Worm (Caenorhabditis elegans): ENCODE measurements around the gene nhr-201.

nhr-201 gene

ce11 chrV:502803-503273, 38.2 kb downstream of the nhr-201 start, which contains the start of gene T01G6.10:
Gene T01G6.10, minus strand, starts transcription at chrV:503223.
- TF ChIP-seq gmeb-1 (tag; optimal IDR thresholded peaks at IDR 0.05), result no peak
- TF ChIP-seq ztf-4 (tag; optimal IDR thresholded peaks at IDR 0.05), result no peak

- TF ChIP-seq crh-2 (tag; optimal IDR thresholded peaks at IDR 0.05) (no peak), aly-2 (tag; optimal IDR thresholded peaks at IDR 0.05) (no peak)
These were observed 39.1 kb downstream of the nhr-201 start, which contains the start of gene srlf-35 for ce11 chrV:503728-504127. Gene srlf-35, plus strand, starts transcription at chrV:504028.

ce11 chrV:505191-505590, 40.6 kb downstream of the nhr-201 start, which contains the start of gene srlf-19:
Gene srlf-19, plus strand, starts transcription at chrV:505491.
- no peak for TF ChIP-seq unc-55 (GFP tag; optimal IDR thresholded peaks at IDR 0.05)

ce11 chrV:512420-512819, 47.8 kb downstream of the nhr-201 start, which contains the start of gene srh-37:
Gene srh-37, minus strand, starts transcription at chrV:512520.
- TF ChIP-seq crh-2 (tag; optimal IDR thresholded peaks at IDR 0.05) (no peak), C34F6.9 (tag; optimal IDR thresholded peaks at IDR 0.05) (no peak), aly-2 (tag; optimal IDR thresholded peaks at IDR 0.05) (no peak), peb-1 (tag; optimal IDR thresholded peaks at IDR 0.05) (no peak), fos-1 (tag; optimal IDR thresholded peaks at IDR 0.05) (no peak), mdl-1 (tag; optimal IDR thresholded peaks at IDR 0.05) (no peak), dmd-4 (tag; optimal IDR thresholded peaks at IDR 0.05) (no peak), lin-11 (tag; optimal IDR thresholded peaks at IDR 0.05) (no peak), snpc-4 (tag; optimal IDR thresholded peaks at IDR 0.05) (no peak), F13H6.1 (tag; optimal IDR thresholded peaks at IDR 0.05) (no peak), unc-39 (tag; optimal IDR thresholded peaks at IDR 0.05) (no peak), zag-1 (tag; optimal IDR thresholded peaks at IDR 0.05) (no peak), ama-1 (optimal IDR thresholded peaks at IDR 0.05) (no peak), R02D3.7 (tag; optimal IDR thresholded peaks at IDR 0.05) (no peak), ceh-82 (tag; optimal IDR thresholded peaks at IDR 0.05) (no peak)
